Fruit fly (Drosophila melanogaster) whole organism, embryonic: ENCODE measurements around the gene mRpL24.
A peak's percentile ranks its signal among the peaks of the same experiment; 100 is the strongest.

ENCODE experiments used
- Atf-2 ChIP-seq: fragments of 200-800 bp; sonication (Bioruptor generic); optimal IDR thresholded peaks from 2 replicates; lab custom pipeline; 2016; ENCODE audit warnings: missing biosample characterization, missing genetic modification characterization
- CG10366 ChIP-seq: fragments of 200-800 bp; sonication (Bioruptor generic); IDR thresholded peaks from 2 replicates; pipeline ENCODE4 v1.3.6; 2022; ENCODE audit warnings: missing biosample characterization, missing genetic modification characterization
- CG11093 ChIP-seq: fragments of 200-800 bp; sonication (Bioruptor generic); IDR thresholded peaks from 3 replicates; pipeline ENCODE4 v1.3.6; 2022; ENCODE audit warnings: missing biosample characterization, missing genetic modification characterization
- CG11398 ChIP-seq: fragments of 200-800 bp; sonication (Bioruptor generic); optimal IDR thresholded peaks from 2 replicates; lab custom pipeline; 2016; ENCODE audit warnings: missing biosample characterization, missing genetic modification characterization
- CG11504 ChIP-seq: fragments of 200-800 bp; sonication (Bioruptor generic); optimal IDR thresholded peaks from 3 replicates; lab custom pipeline; 2019; ENCODE audit warnings: missing biosample characterization, mild to moderate bottlenecking, missing genetic modification characterization, moderate library complexity
- CG15514 ChIP-seq: fragments of 200-800 bp; sonication (Bioruptor generic); optimal IDR thresholded peaks from 3 replicates; lab custom pipeline; 2017; ENCODE audit warnings: missing biosample characterization, missing genetic modification characterization, mild to moderate bottlenecking, moderate library complexity, missing genetic modification reagents
- CG17359 ChIP-seq: fragments of 200-800 bp; sonication (Bioruptor generic); optimal IDR thresholded peaks from 3 replicates; lab custom pipeline; 2018; ENCODE audit warnings: missing biosample characterization, mild to moderate bottlenecking, missing genetic modification characterization, moderate library complexity
- CG17361 ChIP-seq: fragments of 200-800 bp; sonication (Bioruptor generic); IDR thresholded peaks from 3 replicates; pipeline ENCODE4 v1.3.6; 2022; ENCODE audit warnings: missing biosample characterization, missing genetic modification characterization
- CG18764 ChIP-seq: fragments of 200-800 bp; sonication (Bioruptor generic); optimal IDR thresholded peaks from 3 replicates; lab custom pipeline; 2016; ENCODE audit warnings: missing biosample characterization, missing genetic modification characterization
- CG3065 ChIP-seq: fragments of 200-800 bp; sonication (Bioruptor generic); optimal IDR thresholded peaks from 2 replicates; lab custom pipeline; 2016; ENCODE audit warnings: missing biosample characterization, missing genetic modification characterization
- CG31365 ChIP-seq: fragments of 200-800 bp; sonication (Bioruptor generic); optimal IDR thresholded peaks from 2 replicates; lab custom pipeline; 2018; ENCODE audit warnings: missing biosample characterization, mild to moderate bottlenecking, missing genetic modification characterization
- CG6175 ChIP-seq: fragments of 200-800 bp; sonication (Bioruptor generic); IDR thresholded peaks from 3 replicates; pipeline ENCODE4 v1.3.6; 2022; ENCODE audit warnings: missing biosample characterization, missing genetic modification characterization
- CG6854 ChIP-seq: fragments of 200-800 bp; sonication (Bioruptor generic); optimal IDR thresholded peaks from 3 replicates; lab custom pipeline; 2017; ENCODE audit warnings: missing biosample characterization, mild to moderate bottlenecking, missing genetic modification characterization
- CG9817 ChIP-seq: fragments of 200-800 bp; sonication (Bioruptor generic); optimal IDR thresholded peaks from 2 replicates; lab custom pipeline; 2018; ENCODE audit warnings: missing biosample characterization, mild to moderate bottlenecking, missing genetic modification characterization, moderate library complexity
- CHES-1-like ChIP-seq: fragments of 200-800 bp; sonication (Bioruptor generic); optimal IDR thresholded peaks from 2 replicates; lab custom pipeline; 2016; ENCODE audit warnings: missing biosample characterization, missing genetic modification characterization
- D19B ChIP-seq: fragments of 200-800 bp; sonication (Bioruptor generic); optimal IDR thresholded peaks from 2 replicates; lab custom pipeline; 2017; ENCODE audit warnings: missing biosample characterization, mild to moderate bottlenecking, missing genetic modification characterization
- Drgx ChIP-seq: fragments of 200-800 bp; sonication (Bioruptor generic); IDR thresholded peaks from 2 replicates; pipeline ENCODE4 v1.3.6; 2022; ENCODE audit warnings: missing biosample characterization, missing genetic modification characterization
- GATAe ChIP-seq: fragments of 200-800 bp; sonication (Bioruptor generic); conservative IDR thresholded peaks from 2 replicates; pipeline ENCODE4 v1.3.6; 2022; ENCODE audit warnings: missing biosample characterization, missing genetic modification characterization
- HLH4C ChIP-seq: fragments of 200-800 bp; sonication (Bioruptor generic); IDR thresholded peaks from 3 replicates; pipeline ENCODE4 v1.3.6; 2022; ENCODE audit warnings: missing biosample characterization, missing genetic modification characterization; ENCODE audit not compliant: partially characterized antibody
- HLH54F ChIP-seq: fragments of 200-800 bp; sonication (Bioruptor generic); optimal IDR thresholded peaks from 3 replicates; lab custom pipeline; 2016; ENCODE audit warnings: missing biosample characterization, missing genetic modification characterization
- Hey ChIP-seq: fragments of 200-800 bp; sonication (Bioruptor generic); optimal IDR thresholded peaks from 3 replicates; lab custom pipeline; 2018; ENCODE audit warnings: missing biosample characterization, mild to moderate bottlenecking, missing genetic modification characterization
- HmgZ ChIP-seq: fragments of 200-800 bp; sonication (Bioruptor generic); optimal IDR thresholded peaks from 2 replicates; lab custom pipeline; 2018; ENCODE audit warnings: missing biosample characterization, mild to moderate bottlenecking, missing genetic modification characterization
- chn ChIP-seq: fragments of 200-800 bp; sonication (Bioruptor generic); optimal IDR thresholded peaks from 2 replicates; lab custom pipeline; 2016; ENCODE audit warnings: missing biosample characterization, missing genetic modification characterization
- cwo ChIP-seq: fragments of 200-800 bp; sonication (Bioruptor generic); optimal IDR thresholded peaks from 3 replicates; lab custom pipeline; 2017; ENCODE audit warnings: missing biosample characterization, missing genetic modification characterization, mild to moderate bottlenecking, moderate library complexity, missing genetic modification reagents
- en ChIP-seq: fragments of 200-800 bp; sonication (Bioruptor generic); optimal IDR thresholded peaks from 2 replicates; lab custom pipeline; 2016; ENCODE audit warnings: missing biosample characterization, missing genetic modification characterization
- exex ChIP-seq: fragments of 200-800 bp; sonication (Bioruptor generic); optimal IDR thresholded peaks from 4 replicates; lab custom pipeline; 2018; ENCODE audit warnings: missing biosample characterization, mild to moderate bottlenecking, missing genetic modification characterization, moderate library complexity
- fd64A ChIP-seq: fragments of 200-800 bp; sonication (Bioruptor generic); optimal IDR thresholded peaks from 3 replicates; lab custom pipeline; 2018; ENCODE audit warnings: missing biosample characterization, mild to moderate bottlenecking, missing genetic modification characterization
- gfzf ChIP-seq: fragments of 200-800 bp; sonication (Bioruptor generic); optimal IDR thresholded peaks from 2 replicates; lab custom pipeline; 2016; ENCODE audit warnings: missing biosample characterization, mild to moderate bottlenecking, missing genetic modification characterization, moderate library complexity
- grau ChIP-seq: fragments of 200-800 bp; optimal IDR thresholded peaks from 3 replicates; lab custom pipeline; 2019; ENCODE audit warnings: missing biosample characterization, mild to moderate bottlenecking, missing genetic modification characterization, moderate library complexity
- grn ChIP-seq: fragments of 200-800 bp; sonication (Bioruptor generic); optimal IDR thresholded peaks from 3 replicates; lab custom pipeline; 2017; ENCODE audit warnings: missing biosample characterization, missing genetic modification characterization
- jing ChIP-seq: fragments of 200-800 bp; sonication (Bioruptor generic); optimal IDR thresholded peaks from 2 replicates; lab custom pipeline; 2018; ENCODE audit warnings: missing biosample characterization, mild to moderate bottlenecking, missing genetic modification characterization
- jumu ChIP-seq: fragments of 200-800 bp; sonication (Bioruptor generic); optimal IDR thresholded peaks from 3 replicates; lab custom pipeline; 2016; ENCODE audit warnings: missing biosample characterization, missing genetic modification characterization
- lov ChIP-seq, 2 experiments: fragments of 200-800 bp in 1 of 2; fragments of >200 bp in 1 of 2; sonication (Bioruptor generic) in 1 of 2; IDR thresholded peaks in 1 of 2; optimal IDR thresholded peaks in 1 of 2; 2 replicates in 1 of 2; 3 replicates in 1 of 2; pipeline versions ENCODE4 v1.3.6 to Lab custom; 2017 to 2022; ENCODE audit warnings: missing biosample characterization in 1 of 2, missing genetic modification characterization in 1 of 2
- mirr ChIP-seq: fragments of 200-800 bp; sonication (Bioruptor generic); optimal IDR thresholded peaks from 3 replicates; lab custom pipeline; 2018; ENCODE audit warnings: missing biosample characterization, mild to moderate bottlenecking, missing genetic modification characterization
- pzg ChIP-seq: fragments of 200-800 bp; sonication (Bioruptor generic); optimal IDR thresholded peaks from 3 replicates; lab custom pipeline; 2018; ENCODE audit warnings: missing biosample characterization, mild to moderate bottlenecking, missing genetic modification characterization, moderate library complexity
- row ChIP-seq: fragments of 200-800 bp; sonication (Bioruptor generic); IDR thresholded peaks from 3 replicates; pipeline ENCODE4 v1.3.6; 2022; ENCODE audit warnings: missing biosample characterization, missing genetic modification characterization
- run ChIP-seq: fragments of 200-800 bp; sonication (Bioruptor generic); optimal IDR thresholded peaks from 3 replicates; lab custom pipeline; 2018; ENCODE audit warnings: missing biosample characterization, mild to moderate bottlenecking, missing genetic modification characterization
- seq ChIP-seq: fragments of 200-800 bp; sonication (Bioruptor generic); IDR thresholded peaks from 2 replicates; pipeline ENCODE4 v1.3.6; 2022; ENCODE audit warnings: missing biosample characterization, missing genetic modification characterization
- sug ChIP-seq: fragments of 200-800 bp; optimal IDR thresholded peaks from 2 replicates; lab custom pipeline; 2019; ENCODE audit warnings: missing biosample characterization, mild to moderate bottlenecking, missing genetic modification characterization, moderate library complexity
- tll ChIP-seq, 2 experiments: fragments of 200-800 bp in 1 of 2; fragments of >200 bp in 1 of 2; sonication (Bioruptor generic) in 1 of 2; optimal IDR thresholded peaks; 2 replicates each; lab custom pipeline; 2017 to 2019; ENCODE audit warnings: missing biosample characterization in 2 of 2, missing genetic modification characterization in 2 of 2, mild to moderate bottlenecking in 1 of 2, moderate library complexity in 1 of 2
- vnd ChIP-seq: fragments of 200-800 bp; sonication (Bioruptor generic); IDR thresholded peaks from 3 replicates; pipeline ENCODE4 v1.3.6; 2022; ENCODE audit warnings: missing biosample characterization, missing genetic modification characterization; ENCODE audit not compliant: partially characterized antibody
- z ChIP-seq: fragments of 200-800 bp; sonication (Bioruptor generic); IDR thresholded peaks from 3 replicates; pipeline ENCODE4 v1.3.6; 2022; ENCODE audit warnings: missing biosample characterization, missing genetic modification characterization

The mRpL24 gene

dm6 chr2L:4953086-4953570 is 8.0 kb upstream of the mRpL24 start, which contains the start of gene Jon25Bii:
TSS of gene Jon25Bii (minus strand) at chr2L:4953136.
- no peak for TF ChIP-seq CG6854 (GFP tag; lab: Kevin White, UChicago)
- TF ChIP-seq run (tag; lab: Kevin White, UChicago) = no peak
- no peak for TF ChIP-seq CG9817 (tag; lab: Kevin White, UChicago)
- no peak for TF ChIP-seq CG10366
- TF ChIP-seq grau = no peak
- TF ChIP-seq exex (tag; lab: Kevin White, UChicago) = peak; percentile 92
- TF ChIP-seq jing = no peak
- TF ChIP-seq CG17361 = no peak
- no peak for TF ChIP-seq gfzf
- no peak for TF ChIP-seq CG15514 (GFP tag; lab: Kevin White, UChicago)
- TF ChIP-seq Drgx (GFP tag; lab: Robert Waterston, UW) = no peak
- TF ChIP-seq CG11504 (tag; lab: Kevin White, UChicago) = no peak
- no peak for TF ChIP-seq seq (GFP tag; lab: Robert Waterston, UW)
- peak; percentile 8; the same call in 1 of the 3 replicates for TF ChIP-seq CG6175 (GFP tag; lab: Robert Waterston, UW)
- no peak for TF ChIP-seq chn
- TF ChIP-seq Atf-2 (GFP tag; lab: Kevin White, UChicago) = no peak
- TF ChIP-seq en = no peak
- TF ChIP-seq HLH4C = no peak
- peak; percentile 9 for TF ChIP-seq cwo (GFP tag; lab: Kevin White, UChicago)
- TF ChIP-seq CG17359 = no peak
- no peak for TF ChIP-seq fd64A (GFP tag; lab: Kevin White, UChicago)
- TF ChIP-seq lov (optimal IDR thresholded peaks at IDR 0.05; lab: Kevin White, UChicago) = no peak
- TF ChIP-seq lov (GFP tag; IDR thresholded peaks at IDR 0.05; lab: Robert Waterston, UW) = no peak
- TF ChIP-seq row (GFP tag; lab: Robert Waterston, UW) = no peak
- TF ChIP-seq CG3065 = no peak
- TF ChIP-seq vnd (GFP tag; lab: Robert Waterston, UW) = peak; percentile 36; the same call in 1 of the 3 replicates
- TF ChIP-seq CG31365 (tag; lab: Kevin White, UChicago) = no peak
- peak; percentile 70 for TF ChIP-seq sug
- TF ChIP-seq CHES-1-like (GFP tag; lab: Kevin White, UChicago) = no peak
- no peak for TF ChIP-seq jumu (GFP tag; lab: Kevin White, UChicago)
- no peak for TF ChIP-seq CG11398 (GFP tag; lab: Kevin White, UChicago)
- TF ChIP-seq GATAe (GFP tag; lab: Robert Waterston, UW) = peak; percentile 37; the same call in 1 of the 2 replicates
- peak; percentile 80 for TF ChIP-seq mirr (GFP tag; lab: Kevin White, UChicago)
- no peak for TF ChIP-seq HLH54F (GFP tag; lab: Kevin White, UChicago)
- no peak for TF ChIP-seq HmgZ
- no peak for TF ChIP-seq tll (GFP tag; optimal IDR thresholded peaks at IDR 0.05; lab: Kevin White, UChicago)
- TF ChIP-seq CG11093 = no peak
- peak; percentile 41 for TF ChIP-seq D19B
- no peak for TF ChIP-seq z (GFP tag; lab: Robert Waterston, UW)
- TF ChIP-seq grn = peak; percentile 84
- no peak for TF ChIP-seq pzg (GFP tag; lab: Kevin White, UChicago)
- peak; percentile 77 for TF ChIP-seq Hey
- TF ChIP-seq CG18764 (GFP tag; lab: Kevin White, UChicago) = no peak
